Fruit fly (Drosophila melanogaster): ENCODE measurements around the gene CG6769.

The CG6769 gene

dm6 chrX:17878632-17879033, 17.8 kb downstream of the CG6769 start (continued):
- TF ChIP-seq CG3726 (GFP tag; IDR thresholded peaks at IDR 0.05): no peak
- TF ChIP-seq tll (GFP tag; optimal IDR thresholded peaks at IDR 0.05): no peak
- no peak for TF ChIP-seq CG11723 (GFP tag; optimal IDR thresholded peaks at IDR 0.05)
- TF ChIP-seq tap (tag; optimal IDR thresholded peaks at IDR 0.05): no peak
- no peak for TF ChIP-seq zf30C (GFP tag; optimal IDR thresholded peaks at IDR 0.05)
- TF ChIP-seq ap (GFP tag; IDR thresholded peaks at IDR 0.05): no peak
- TF ChIP-seq CG3838 (GFP tag; optimal IDR thresholded peaks at IDR 0.05): no peak
- TF ChIP-seq hth (optimal IDR thresholded peaks at IDR 0.05): no peak
- peak; percentile 48 for TF ChIP-seq sd (tag; optimal IDR thresholded peaks at IDR 0.05)
- TF ChIP-seq pros (GFP tag; optimal IDR thresholded peaks at IDR 0.05): no peak
- peak; percentile 25 for TF ChIP-seq CG9727 (GFP tag; optimal IDR thresholded peaks at IDR 0.05)
- no peak for TF ChIP-seq MESR4 (GFP tag; optimal IDR thresholded peaks at IDR 0.05)
- TF ChIP-seq fd64A (GFP tag; optimal IDR thresholded peaks at IDR 0.05): no peak
- peak; percentile 59 for TF ChIP-seq corto (GFP tag; optimal IDR thresholded peaks at IDR 0.05)
- TF ChIP-seq bbx (GFP tag; IDR thresholded peaks at IDR 0.05; ENCODE audit: partially characterized antibody): peak; percentile 32; the same call in 1 of the 2 replicates
- no peak for TF ChIP-seq CG18476 (GFP tag; optimal IDR thresholded peaks at IDR 0.05)
- no peak for TF ChIP-seq CG34422 (GFP tag; IDR thresholded peaks at IDR 0.05)
- TF ChIP-seq CG4854 (GFP tag; optimal IDR thresholded peaks at IDR 0.05): no peak
- no peak for TF ChIP-seq scrt (GFP tag; optimal IDR thresholded peaks at IDR 0.05)
- no peak for TF ChIP-seq Elba2 (GFP tag; optimal IDR thresholded peaks at IDR 0.05)
- peak; percentile 74 for TF ChIP-seq CG3163 (GFP tag; optimal IDR thresholded peaks at IDR 0.05)
- peak; percentile 26 for TF ChIP-seq dm (GFP tag; optimal IDR thresholded peaks at IDR 0.05)
- TF ChIP-seq CG33557 (GFP tag; optimal IDR thresholded peaks at IDR 0.05): no peak
- no peak for TF ChIP-seq caup (GFP tag; optimal IDR thresholded peaks at IDR 0.05; ENCODE audit: severe bottlenecking)
- peak; percentile 46 for TF ChIP-seq CG8478 (optimal IDR thresholded peaks at IDR 0.05)
- TF ChIP-seq ERR (GFP tag; optimal IDR thresholded peaks at IDR 0.05): no peak
- TF ChIP-seq sqz (GFP tag; optimal IDR thresholded peaks at IDR 0.05): peak; percentile 97
- no peak for TF ChIP-seq disco-r (GFP tag; optimal IDR thresholded peaks at IDR 0.05)
- TF ChIP-seq CG5953 (GFP tag; IDR thresholded peaks at IDR 0.05): no peak
- TF ChIP-seq CG30020 (tag; optimal IDR thresholded peaks at IDR 0.05): no peak
- TF ChIP-seq lbe (GFP tag; optimal IDR thresholded peaks at IDR 0.05): peak; percentile 33
- peak; percentile 56 for TF ChIP-seq CG2116 (GFP tag; optimal IDR thresholded peaks at IDR 0.05)
- TF ChIP-seq croc (GFP tag; conservative IDR thresholded peaks at IDR 0.05): no peak
- peak; percentile 67 for TF ChIP-seq nom (GFP tag; optimal IDR thresholded peaks at IDR 0.05)
- no peak for TF ChIP-seq CG6813 (GFP tag; optimal IDR thresholded peaks at IDR 0.05)
- no peak for TF ChIP-seq Ravus (GFP tag; IDR thresholded peaks at IDR 0.05)
- TF ChIP-seq pita (GFP tag; optimal IDR thresholded peaks at IDR 0.05): no peak
- peak; percentile 36; the same call in 1 of the 2 replicates for TF ChIP-seq unc-4 (GFP tag; IDR thresholded peaks at IDR 0.05; ENCODE audit: partially characterized antibody)
- peak; percentile 69 for TF ChIP-seq Adf1 (GFP tag; IDR thresholded peaks at IDR 0.05)
- no peak for TF ChIP-seq Meics (GFP tag; optimal IDR thresholded peaks at IDR 0.05)
- no peak for TF ChIP-seq HmgD (GFP tag; optimal IDR thresholded peaks at IDR 0.05)
- peak; percentile 10 for TF ChIP-seq bigmax (GFP tag; optimal IDR thresholded peaks at IDR 0.05)
- no peak for TF ChIP-seq Mad (GFP tag; optimal IDR thresholded peaks at IDR 0.05)
- no peak for TF ChIP-seq CG15696 (tag; optimal IDR thresholded peaks at IDR 0.05)
- TF ChIP-seq CG12071 (GFP tag; optimal IDR thresholded peaks at IDR 0.05): no peak
- no peak for TF ChIP-seq CG3065 (GFP tag; optimal IDR thresholded peaks at IDR 0.05)
- peak; percentile 65 for TF ChIP-seq Drgx (GFP tag; IDR thresholded peaks at IDR 0.05)
- no peak for TF ChIP-seq CG18011 (GFP tag; optimal IDR thresholded peaks at IDR 0.05)
- peak; percentile 48; the same call in 1 of the 2 replicates for TF ChIP-seq rib (GFP tag; IDR thresholded peaks at IDR 0.05)
- TF ChIP-seq sna (GFP tag; IDR thresholded peaks at IDR 0.05; ENCODE audit: partially characterized antibody): 0 out of 2 replicates have a peak, but pooled peaks have one; percentile 33
- peak; percentile 42 for TF ChIP-seq Dref (GFP tag; IDR thresholded peaks at IDR 0.05)

Data from whole organism, embryonic.